Worm (Caenorhabditis elegans): ENCODE results near the gene Y46H3D.1.

The Y46H3D.1 gene

ce11 chrV:1664921-1665320 lies 22.6 kb downstream of the Y46H3D.1 start, which contains the start of gene K04F1.9:
Gene K04F1.9 (plus strand): TSS chrV:1665221.
- TF ChIP-seq tbx-8 (GFP tag; optimal IDR thresholded peaks at IDR 0.05) (no peak), unc-62 (GFP tag; optimal IDR thresholded peaks at IDR 0.05) (no peak), snpc-4 (tag; optimal IDR thresholded peaks at IDR 0.05) (no peak), mab-5 (tag; optimal IDR thresholded peaks at IDR 0.05) (no peak)

- TF ChIP-seq ceh-39 (tag; optimal IDR thresholded peaks at IDR 0.05) (no peak), M03D4.4 (tag; optimal IDR thresholded peaks at IDR 0.05) (no peak), pha-4 (tag; optimal IDR thresholded peaks at IDR 0.05) (no peak), nhr-2 (tag; optimal IDR thresholded peaks at IDR 0.05) (no peak), unc-39 (tag; optimal IDR thresholded peaks at IDR 0.05) (no peak), zip-8 (tag; optimal IDR thresholded peaks at IDR 0.05) (no peak), nhr-237 (tag; optimal IDR thresholded peaks at IDR 0.05) (no peak), ztf-11 (tag; optimal IDR thresholded peaks at IDR 0.05) (no peak), lsy-2 (tag; optimal IDR thresholded peaks at IDR 0.05) (no peak), drap-1 (GFP tag; optimal IDR thresholded peaks at IDR 0.05) (no peak), ces-1 (GFP tag; optimal IDR thresholded peaks at IDR 0.05) (no peak), mls-2 (tag; optimal IDR thresholded peaks at IDR 0.05) (no peak), ceh-83 (GFP tag; optimal IDR thresholded peaks at IDR 0.05) (no peak)
Measured at ce11 chrV:1666904-1667303, 24.6 kb downstream of the Y46H3D.1 start, which contains the start of gene K04F1.8. Gene K04F1.8 (plus strand): TSS chrV:1667204.

ce11 chrV:1668216-1668615 lies 25.9 kb downstream of the Y46H3D.1 start, which contains the start of gene irld-42:
Gene irld-42 (plus strand): TSS chrV:1668516.
- TF ChIP-seq ces-1 (GFP tag; optimal IDR thresholded peaks at IDR 0.05), result no peak
- TF ChIP-seq nhr-2 (tag; optimal IDR thresholded peaks at IDR 0.05), result no peak
- no peak for TF ChIP-seq mep-1 (tag; optimal IDR thresholded peaks at IDR 0.05)
- no peak for TF ChIP-seq ceh-39 (tag; optimal IDR thresholded peaks at IDR 0.05)
- TF ChIP-seq ham-2 (GFP tag; optimal IDR thresholded peaks at IDR 0.05), result no peak
- no peak for TF ChIP-seq zip-8 (tag; optimal IDR thresholded peaks at IDR 0.05)
- no peak for TF ChIP-seq unc-62 (GFP tag; optimal IDR thresholded peaks at IDR 0.05)
- no peak for TF ChIP-seq nhr-28 (tag; optimal IDR thresholded peaks at IDR 0.05)
- TF ChIP-seq mls-2 (tag; optimal IDR thresholded peaks at IDR 0.05), result no peak
- TF ChIP-seq mab-5 (tag; optimal IDR thresholded peaks at IDR 0.05), result no peak
- TF ChIP-seq sem-2 (GFP tag; optimal IDR thresholded peaks at IDR 0.05), result no peak
- no peak for TF ChIP-seq M03D4.4 (tag; optimal IDR thresholded peaks at IDR 0.05)

ce11 chrV:1678228-1678627 lies 35.9 kb downstream of the Y46H3D.1 start, which contains the start of gene srw-98:
Gene srw-98 (minus strand): TSS chrV:1678328.
- TF ChIP-seq elt-1 (tag; optimal IDR thresholded peaks at IDR 0.05; ENCODE audit: borderline replicate concordance, insufficient read depth) (no peak), unc-120 (tag; optimal IDR thresholded peaks at IDR 0.05; ENCODE audit: poor library complexity, severe bottlenecking) (no peak), nhr-12 (tag; optimal IDR thresholded peaks at IDR 0.05) (no peak), snpc-4 (tag; optimal IDR thresholded peaks at IDR 0.05) (no peak), lin-13 (tag; optimal IDR thresholded peaks at IDR 0.05) (no peak), hlh-1 (tag; optimal IDR thresholded peaks at IDR 0.05) (no peak), mls-2 (tag; optimal IDR thresholded peaks at IDR 0.05) (no peak), ces-1 (GFP tag; optimal IDR thresholded peaks at IDR 0.05) (no peak), nhr-2 (tag; optimal IDR thresholded peaks at IDR 0.05) (no peak), unc-39 (tag; optimal IDR thresholded peaks at IDR 0.05) (no peak), mab-5 (tag; optimal IDR thresholded peaks at IDR 0.05) (no peak), drap-1 (GFP tag; optimal IDR thresholded peaks at IDR 0.05) (no peak), unc-62 (GFP tag; optimal IDR thresholded peaks at IDR 0.05) (no peak), ceh-83 (GFP tag; optimal IDR thresholded peaks at IDR 0.05) (no peak), blmp-1 (tag; optimal IDR thresholded peaks at IDR 0.05) (no peak), ztf-11 (tag; optimal IDR thresholded peaks at IDR 0.05) (no peak), zip-8 (tag; optimal IDR thresholded peaks at IDR 0.05) (no peak), M03D4.4 (tag; optimal IDR thresholded peaks at IDR 0.05) (no peak), sem-2 (GFP tag; optimal IDR thresholded peaks at IDR 0.05) (no peak), flh-1 (GFP tag; optimal IDR thresholded peaks at IDR 0.05) (no peak)

DNA sequence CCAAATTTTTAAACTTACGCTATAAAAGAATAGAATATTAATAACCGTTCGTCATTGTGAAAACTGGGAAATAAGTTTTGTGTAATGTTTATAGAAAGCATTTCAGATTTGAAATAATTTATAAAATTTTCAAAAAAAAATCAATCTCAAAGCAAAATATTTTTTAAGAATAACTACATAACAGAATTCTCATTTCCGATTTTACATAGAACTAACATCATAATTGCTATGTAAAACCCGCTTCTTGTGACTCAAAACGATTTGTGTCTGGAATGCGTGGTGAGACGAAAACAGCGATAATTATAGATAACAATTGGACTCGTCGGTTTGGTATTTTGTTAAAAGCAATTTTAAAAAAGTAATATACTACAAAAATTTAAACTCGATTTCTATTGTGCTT lies 38.5 kb downstream of the Y46H3D.1 start, which contains the start of gene srw-91:
srw-91 (minus strand) TSS at position 101 of the 400 bp plus-strand sequence.
- no peak for TF ChIP-seq flh-1 (GFP tag; optimal IDR thresholded peaks at IDR 0.05)
- no peak for TF ChIP-seq hlh-1 (tag; optimal IDR thresholded peaks at IDR 0.05)
- TF ChIP-seq tbx-8 (GFP tag; optimal IDR thresholded peaks at IDR 0.05), result no peak
- no peak for TF ChIP-seq lin-13 (tag; optimal IDR thresholded peaks at IDR 0.05)
- no peak for TF ChIP-seq unc-39 (tag; optimal IDR thresholded peaks at IDR 0.05)
- no peak for TF ChIP-seq unc-120 (tag; optimal IDR thresholded peaks at IDR 0.05; ENCODE audit: poor library complexity, severe bottlenecking)
- no peak for TF ChIP-seq ham-2 (GFP tag; optimal IDR thresholded peaks at IDR 0.05)
- TF ChIP-seq blmp-1 (tag; optimal IDR thresholded peaks at IDR 0.05), result no peak
- no peak for TF ChIP-seq pha-4 (tag; optimal IDR thresholded peaks at IDR 0.05)
- no peak for TF ChIP-seq nhr-12 (tag; optimal IDR thresholded peaks at IDR 0.05)
- TF ChIP-seq sem-2 (GFP tag; optimal IDR thresholded peaks at IDR 0.05), result no peak
- TF ChIP-seq mab-5 (tag; optimal IDR thresholded peaks at IDR 0.05), result no peak
- no peak for TF ChIP-seq ceh-43 (GFP tag; optimal IDR thresholded peaks at IDR 0.05)
